Fruit fly (Drosophila melanogaster): ENCODE measurements around the gene SmydA-9.

DNA sequence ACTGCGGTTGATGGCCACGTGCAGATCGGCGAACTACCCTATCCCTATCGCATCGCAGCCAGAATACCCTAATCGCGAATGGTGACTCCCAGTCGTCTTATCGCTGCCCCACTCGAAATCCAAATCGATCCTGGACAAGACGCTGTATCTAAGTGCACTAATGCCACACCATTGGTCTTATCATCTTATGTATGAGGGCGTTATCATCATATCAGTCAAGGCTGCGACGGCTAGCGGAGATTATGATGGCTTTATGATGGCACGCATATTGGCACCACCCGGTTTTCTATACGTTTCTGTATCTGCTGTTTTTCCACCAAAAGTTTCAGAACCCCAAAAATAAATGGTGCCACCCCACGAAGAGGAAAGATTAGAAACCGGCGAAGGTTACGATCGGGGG is 10.5 kb downstream of the SmydA-9 start:
- TF ChIP-seq CTCF (optimal IDR thresholded peaks at IDR 0.05) (no peak), CG8478 (optimal IDR thresholded peaks at IDR 0.05) (no peak)

All from S2 (cell line).